Worm (Caenorhabditis elegans) whole organism, L3 larva: ENCODE results near the gene C02B8.1.

Experiments
- R02D3.7 ChIP-seq: fragments of 150-350 bp; optimal IDR thresholded peaks from 2 replicates; lab custom pipeline; 2014; ENCODE audit warnings: missing biosample characterization, missing genetic modification characterization
- ZK546.5 ChIP-seq: sonication (generic microtip); optimal IDR thresholded peaks from 2 replicates; lab custom pipeline; 2017; ENCODE audit warnings: missing biosample characterization, missing genetic modification characterization
- ama-1 ChIP-seq: fragments of 150-350 bp; optimal IDR thresholded peaks from 2 replicates; lab custom pipeline; 2018
- ceh-28 ChIP-seq: fragments of 150-350 bp; optimal IDR thresholded peaks from 2 replicates; lab custom pipeline; 2014; ENCODE audit warnings: missing biosample characterization, missing genetic modification reagents, missing genetic modification characterization
- ceh-9 ChIP-seq: sonication (generic microtip); optimal IDR thresholded peaks from 2 replicates; lab custom pipeline; 2018; ENCODE audit warnings: missing biosample characterization, missing genetic modification characterization
- egl-27 ChIP-seq: sonication (generic microtip); optimal IDR thresholded peaks from 4 replicates; lab custom pipeline; 2017; ENCODE audit warnings: missing biosample characterization, missing genetic modification reagents, missing genetic modification characterization
- egl-5 ChIP-seq: fragments of 150-350 bp; optimal IDR thresholded peaks from 2 replicates; lab custom pipeline; 2017; ENCODE audit warnings: missing biosample characterization, missing genetic modification reagents, missing genetic modification characterization, inconsistent platforms
- elt-1 ChIP-seq: fragments of 150-350 bp; optimal IDR thresholded peaks from 2 replicates; lab custom pipeline; 2014; ENCODE audit warnings: missing biosample characterization, missing genetic modification characterization
- elt-2 ChIP-seq: sonication (generic microtip); optimal IDR thresholded peaks from 2 replicates; lab custom pipeline; 2016; ENCODE audit warnings: missing genetic modification reagents, mild to moderate bottlenecking, missing genetic modification characterization, missing compliant biosample characterization
- eor-1 ChIP-seq, 2 experiments: fragments of 150-350 bp; optimal IDR thresholded peaks; 2 replicates each; lab custom pipeline; 2014 to 2018; ENCODE audit warnings: missing biosample characterization in 2 of 2, missing genetic modification characterization in 2 of 2
- fkh-10 ChIP-seq: sonication (generic microtip); optimal IDR thresholded peaks from 2 replicates; lab custom pipeline; 2017; ENCODE audit warnings: missing biosample characterization, missing genetic modification reagents, missing genetic modification characterization
- fos-1 ChIP-seq: fragments of 150-350 bp; optimal IDR thresholded peaks from 2 replicates; lab custom pipeline; 2014; ENCODE audit warnings: missing biosample characterization, missing genetic modification characterization
- hmg-11 ChIP-seq: sonication (generic microtip); optimal IDR thresholded peaks from 2 replicates; lab custom pipeline; 2016; ENCODE audit warnings: missing genetic modification characterization, missing compliant biosample characterization
- jun-1 ChIP-seq: fragments of 150-350 bp; optimal IDR thresholded peaks from 2 replicates; lab custom pipeline; 2014; ENCODE audit warnings: missing biosample characterization, missing genetic modification reagents, missing genetic modification characterization
- lin-39 ChIP-seq: fragments of 150-350 bp; optimal IDR thresholded peaks from 2 replicates; lab custom pipeline; 2018; ENCODE audit warnings: missing biosample characterization, missing genetic modification reagents, missing genetic modification characterization
- mml-1 ChIP-seq: fragments of 150-350 bp; sonication (generic microtip); optimal IDR thresholded peaks from 3 replicates; lab custom pipeline; 2014; ENCODE audit warnings: missing biosample characterization, missing genetic modification characterization
- nfya-1 ChIP-seq: sonication (generic microtip); optimal IDR thresholded peaks from 2 replicates; lab custom pipeline; 2017; ENCODE audit warnings: missing genetic modification characterization, mild to moderate bottlenecking, missing compliant biosample characterization, antibody characterized with exemption, moderate library complexity; ENCODE audit not compliant: insufficient read depth
- nhr-11 ChIP-seq: fragments of 150-350 bp; optimal IDR thresholded peaks from 2 replicates; lab custom pipeline; 2014; ENCODE audit warnings: missing biosample characterization, missing genetic modification characterization
- nhr-12 ChIP-seq: fragments of 150-350 bp; optimal IDR thresholded peaks from 2 replicates; lab custom pipeline; 2014; ENCODE audit warnings: missing biosample characterization, missing genetic modification characterization
- nhr-23 ChIP-seq: fragments of 150-350 bp; optimal IDR thresholded peaks from 2 replicates; lab custom pipeline; 2014; ENCODE audit warnings: missing biosample characterization, missing genetic modification reagents, missing genetic modification characterization
- nhr-237 ChIP-seq: fragments of 150-350 bp; optimal IDR thresholded peaks from 2 replicates; lab custom pipeline; 2014; ENCODE audit warnings: missing biosample characterization, missing genetic modification characterization
- nhr-25 ChIP-seq: sonication (generic microtip); optimal IDR thresholded peaks from 2 replicates; lab custom pipeline; 2017; ENCODE audit warnings: missing biosample characterization, missing genetic modification characterization
- nhr-28 ChIP-seq: fragments of 150-350 bp; optimal IDR thresholded peaks from 2 replicates; lab custom pipeline; 2014; ENCODE audit warnings: missing biosample characterization, missing genetic modification characterization
- nhr-43 ChIP-seq: sonication (generic microtip); optimal IDR thresholded peaks from 2 replicates; lab custom pipeline; 2016; ENCODE audit warnings: mild to moderate bottlenecking, missing genetic modification characterization, missing compliant biosample characterization; ENCODE audit not compliant: poor library complexity, severe bottlenecking
- nhr-67 ChIP-seq: fragments of 150-350 bp; optimal IDR thresholded peaks from 2 replicates; lab custom pipeline; 2014; ENCODE audit warnings: missing biosample characterization, missing genetic modification characterization
- nhr-77 ChIP-seq: fragments of 150-350 bp; optimal IDR thresholded peaks from 2 replicates; lab custom pipeline; 2014; ENCODE audit warnings: missing biosample characterization, missing genetic modification characterization
- pha-4 ChIP-seq: fragments of 150-350 bp; optimal IDR thresholded peaks from 2 replicates; lab custom pipeline; 2014; ENCODE audit warnings: missing biosample characterization, missing genetic modification reagents, missing genetic modification characterization
- pqm-1 ChIP-seq: fragments of 150-350 bp; optimal IDR thresholded peaks from 2 replicates; lab custom pipeline; 2017; ENCODE audit warnings: missing biosample characterization, missing genetic modification characterization, inconsistent platforms
- sea-2 ChIP-seq: fragments of 150-350 bp; sonication (generic microtip); optimal IDR thresholded peaks from 4 replicates; lab custom pipeline; 2014; ENCODE audit warnings: missing biosample characterization, missing genetic modification reagents, missing genetic modification characterization
- skn-1 ChIP-seq: fragments of 150-350 bp; optimal IDR thresholded peaks from 2 replicates; lab custom pipeline; 2014; ENCODE audit warnings: missing biosample characterization, missing genetic modification characterization
- snpc-4 ChIP-seq: fragments of 150-350 bp; optimal IDR thresholded peaks from 2 replicates; lab custom pipeline; 2014; ENCODE audit warnings: missing biosample characterization, missing genetic modification characterization
- unc-62 ChIP-seq: fragments of 150-350 bp; sonication (generic microtip); optimal IDR thresholded peaks from 4 replicates; lab custom pipeline; 2014; ENCODE audit warnings: missing biosample characterization, missing genetic modification reagents, missing genetic modification characterization

C02B8.1 gene

ce11 chrX:8147398-8147797 lies at the start of gene C02B8.1:
C02B8.1 (plus strand) TSS chrX:8147698.
- no peak for TF ChIP-seq nhr-77 (tag; lab: Kevin White, UChicago)
- TF ChIP-seq nhr-237 (tag; lab: Kevin White, UChicago) = no peak
- no peak for TF ChIP-seq ama-1 (lab: Kevin White, UChicago)
- TF ChIP-seq egl-27 (tag; lab: Kevin White, UChicago) = no peak

DNA sequence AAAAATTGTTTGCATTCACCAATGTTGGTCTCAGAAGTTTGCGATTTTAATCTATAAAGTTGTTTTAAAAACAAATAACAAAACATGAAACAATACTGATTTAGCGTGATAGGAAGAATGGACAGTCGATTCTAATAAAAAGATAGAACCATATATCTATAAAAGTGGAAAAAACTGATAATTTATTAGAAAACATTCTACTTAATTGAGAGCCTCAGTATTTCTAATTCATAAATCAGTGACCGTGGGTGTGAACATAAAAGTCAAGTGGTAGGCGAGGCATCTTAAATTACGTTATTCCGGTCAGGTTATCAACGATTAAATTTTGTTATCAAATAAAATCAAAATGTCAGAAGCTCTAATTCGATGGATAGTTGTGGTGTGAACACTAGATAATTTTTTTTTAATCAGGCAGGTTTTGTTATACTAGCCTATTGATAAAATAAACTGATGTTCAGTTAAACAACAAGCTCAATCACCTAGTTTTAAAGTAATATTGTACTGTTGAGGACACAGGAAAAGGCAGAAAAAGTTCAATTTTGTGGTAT lies 48.6 kb upstream of the C02B8.1 start, which contains the start of gene catp-5:
Gene catp-5, minus strand, starts transcription at position 51 of the 548 bp plus-strand sequence.
- TF ChIP-seq unc-62 (no peak), elt-2 (tag; lab: Kevin White, UChicago) (peak; percentile 85), ZK546.5 (no peak), nhr-67 (no peak), pqm-1 (tag; lab: Kevin White, UChicago) (peak; percentile 46), nhr-23 (tag; lab: Kevin White, UChicago) (no peak)

DNA sequence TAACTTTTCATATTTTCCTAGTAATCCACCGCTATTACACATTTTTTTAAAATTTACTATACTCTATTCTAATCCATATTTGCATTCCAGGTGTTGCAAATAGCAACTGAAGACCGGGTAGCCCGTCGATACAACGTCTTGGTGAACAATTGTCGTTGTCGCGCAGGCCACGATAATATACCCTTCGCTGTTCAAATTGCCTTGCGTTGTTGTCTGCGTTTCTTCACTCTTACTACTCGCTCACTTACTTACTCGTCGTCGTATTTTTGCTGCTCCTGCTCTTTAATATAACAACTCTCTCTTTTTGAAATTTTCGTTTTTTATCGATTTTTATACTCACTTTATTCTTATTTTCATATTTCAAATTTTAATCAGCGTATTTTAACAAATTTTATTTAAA lies 43.6 kb upstream of the C02B8.1 start, which contains the start of gene K07E3.2:
Gene K07E3.2, plus strand, starts transcription at position 400 of the 400 bp plus-strand sequence.
- TF ChIP-seq nfya-1 (tag; lab: Kevin White, UChicago) (peak; percentile 6), eor-1 (tag; optimal IDR thresholded peaks at IDR 0.05; lab: Kevin White, UChicago) (no peak), ceh-28 (tag; lab: Kevin White, UChicago) (peak; percentile 51), jun-1 (peak; percentile 13), nhr-43 (peak; percentile 57), nhr-25 (tag; lab: Kevin White, UChicago) (peak; percentile 24), hmg-11 (tag; lab: Kevin White, UChicago) (peak; percentile 49), sea-2 (GFP tag; lab: Kevin White, UChicago) (no peak)
- TF ChIP-seq, all 47 proteins: peak for 6

DNA sequence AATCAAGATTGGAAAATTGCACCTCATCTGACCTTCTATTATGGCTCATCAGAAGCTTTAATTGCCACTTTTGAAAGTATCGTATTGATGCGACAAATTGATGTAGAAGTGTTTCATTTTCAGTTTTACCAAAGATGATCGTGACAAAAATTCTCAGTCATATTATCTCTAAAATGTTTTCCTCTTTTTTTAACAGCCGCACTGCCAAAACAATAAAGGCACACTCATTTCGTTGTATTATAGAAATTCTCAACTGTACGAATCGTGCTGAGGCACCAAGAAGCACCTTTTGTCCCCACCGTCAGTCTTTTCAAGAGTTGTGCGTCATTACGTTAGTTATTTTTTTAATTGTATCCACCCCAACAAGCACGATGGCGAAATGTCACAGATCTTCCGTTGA lies 39.6 kb upstream of the C02B8.1 start, which contains the start of gene K07E3.9:
Gene K07E3.9, plus strand, starts transcription at position 301 of the 400 bp plus-strand sequence.
- no peak for TF ChIP-seq nhr-12 (tag; lab: Kevin White, UChicago)
- no peak for TF ChIP-seq nfya-1 (tag; lab: Kevin White, UChicago)
- no peak for TF ChIP-seq pha-4 (tag; lab: Kevin White, UChicago)
- TF ChIP-seq nhr-28 (tag; lab: Kevin White, UChicago) = no peak
- TF ChIP-seq egl-5 (tag; lab: Kevin White, UChicago) = no peak
- no peak for TF ChIP-seq nhr-237 (tag; lab: Kevin White, UChicago)
- no peak for TF ChIP-seq nhr-67
- TF ChIP-seq skn-1 (tag; lab: Kevin White, UChicago) = no peak
- no peak for TF ChIP-seq elt-2 (tag; lab: Kevin White, UChicago)
- TF ChIP-seq snpc-4 (tag; lab: Kevin White, UChicago) = no peak
- no peak for TF ChIP-seq nhr-11 (tag; lab: Kevin White, UChicago)
- TF ChIP-seq ceh-9 (tag; lab: Kevin White, UChicago) = no peak
- no peak for TF ChIP-seq ceh-28 (tag; lab: Kevin White, UChicago)
- no peak for TF ChIP-seq pqm-1 (tag; lab: Kevin White, UChicago)
- no peak for TF ChIP-seq lin-39
- no peak for TF ChIP-seq mml-1 (tag; lab: Kevin White, UChicago)
- no peak for TF ChIP-seq R02D3.7

- TF ChIP-seq nhr-25 (tag; lab: Kevin White, UChicago) (peak; percentile 41), nfya-1 (tag; lab: Kevin White, UChicago) (peak; percentile 52), lin-39 (peak; percentile 51), pha-4 (tag; lab: Kevin White, UChicago) (peak; percentile 63), fos-1 (tag; lab: Kevin White, UChicago) (no peak), elt-2 (tag; lab: Kevin White, UChicago) (peak; percentile 43), elt-1 (tag; lab: Kevin White, UChicago) (no peak), fkh-10 (GFP tag; lab: Kevin White, UChicago) (no peak), hmg-11 (tag; lab: Kevin White, UChicago) (peak; percentile 26), nhr-23 (tag; lab: Kevin White, UChicago) (peak; percentile 3), unc-62 (no peak), nhr-11 (tag; lab: Kevin White, UChicago) (no peak), pqm-1 (tag; lab: Kevin White, UChicago) (no peak)
- TF ChIP-seq, all 47 proteins: peak for 7
Measured at ce11 chrX:8109531-8109930, 38.0 kb upstream of the C02B8.1 start.
